Worm (Caenorhabditis elegans) whole organism, mixed stage, embryonic: ENCODE results near the gene srw-59.

Experiments used
- M03D4.4 ChIP-seq: sonication (generic microtip); optimal IDR thresholded peaks from 2 replicates; lab custom pipeline; 2017; ENCODE audit warnings: mild to moderate bottlenecking, missing genetic modification characterization, missing compliant biosample characterization
- bed-3 ChIP-seq: fragments of 200-800 bp; sonication (Bioruptor generic); optimal IDR thresholded peaks from 3 replicates; lab custom pipeline; 2018; ENCODE audit warnings: mild to moderate bottlenecking, missing genetic modification characterization, moderate library complexity, missing compliant biosample characterization
- blmp-1 ChIP-seq: fragments of 150-350 bp; optimal IDR thresholded peaks from 2 replicates; lab custom pipeline; 2014; ENCODE audit warnings: missing biosample characterization, missing genetic modification characterization
- ceh-39 ChIP-seq: fragments of 150-350 bp; optimal IDR thresholded peaks from 2 replicates; lab custom pipeline; 2014; ENCODE audit warnings: missing biosample characterization, missing genetic modification characterization
- ceh-43 ChIP-seq: fragments of 200-800 bp; sonication (Bioruptor generic); optimal IDR thresholded peaks from 2 replicates; lab custom pipeline; 2018; ENCODE audit warnings: mild to moderate bottlenecking, missing genetic modification characterization, moderate library complexity, missing compliant biosample characterization
- ceh-83 ChIP-seq: fragments of 200-800 bp; sonication (Bioruptor generic); optimal IDR thresholded peaks from 2 replicates; lab custom pipeline; 2018; ENCODE audit warnings: mild to moderate bottlenecking, missing genetic modification characterization, missing compliant biosample characterization
- ces-1 ChIP-seq: fragments of 150-350 bp; optimal IDR thresholded peaks from 2 replicates; lab custom pipeline; 2014; ENCODE audit warnings: missing biosample characterization, missing genetic modification reagents, missing genetic modification characterization
- drap-1 ChIP-seq: fragments of 200-800 bp; sonication (Bioruptor generic); optimal IDR thresholded peaks from 3 replicates; lab custom pipeline; 2018; ENCODE audit warnings: mild to moderate bottlenecking, missing genetic modification characterization, missing compliant biosample characterization
- elt-1 ChIP-seq: sonication (generic microtip); optimal IDR thresholded peaks from 2 replicates; lab custom pipeline; 2017; ENCODE audit warnings: missing genetic modification characterization, mild to moderate bottlenecking, missing compliant biosample characterization, antibody characterized with exemption, moderate library complexity, borderline replicate concordance; ENCODE audit not compliant: insufficient read depth
- elt-3 ChIP-seq: fragments of 150-350 bp; optimal IDR thresholded peaks from 2 replicates; lab custom pipeline; 2014; ENCODE audit warnings: missing biosample characterization, missing genetic modification characterization
- flh-1 ChIP-seq: fragments of 200-800 bp; sonication (Bioruptor generic); optimal IDR thresholded peaks from 2 replicates; lab custom pipeline; 2018; ENCODE audit warnings: mild to moderate bottlenecking, missing genetic modification characterization, moderate library complexity, missing compliant biosample characterization
- ham-2 ChIP-seq: fragments of 200-800 bp; sonication (Bioruptor generic); optimal IDR thresholded peaks from 2 replicates; lab custom pipeline; 2018; ENCODE audit warnings: mild to moderate bottlenecking, missing genetic modification characterization, missing compliant biosample characterization
- hlh-1 ChIP-seq: fragments of 150-350 bp; optimal IDR thresholded peaks from 2 replicates; lab custom pipeline; 2014; ENCODE audit warnings: missing biosample characterization, missing genetic modification reagents, missing genetic modification characterization
- lin-13 ChIP-seq: fragments of 150-350 bp; optimal IDR thresholded peaks from 2 replicates; lab custom pipeline; 2014; ENCODE audit warnings: missing biosample characterization, missing genetic modification characterization
- lin-32 ChIP-seq: fragments of 200-800 bp; sonication (Bioruptor generic); optimal IDR thresholded peaks from 2 replicates; lab custom pipeline; 2018; ENCODE audit warnings: mild to moderate bottlenecking, missing genetic modification characterization, missing compliant biosample characterization
- mab-5 ChIP-seq: fragments of 150-350 bp; optimal IDR thresholded peaks from 2 replicates; lab custom pipeline; 2014; ENCODE audit warnings: missing biosample characterization, missing genetic modification characterization
- mep-1 ChIP-seq: fragments of 150-350 bp; optimal IDR thresholded peaks from 2 replicates; lab custom pipeline; 2017; ENCODE audit warnings: missing biosample characterization, missing genetic modification reagents, missing genetic modification characterization, inconsistent platforms
- mls-2 ChIP-seq: sonication (generic microtip); optimal IDR thresholded peaks from 2 replicates; lab custom pipeline; 2016; ENCODE audit warnings: mild to moderate bottlenecking, missing genetic modification characterization, moderate library complexity, missing compliant biosample characterization
- nhr-12 ChIP-seq: fragments of 150-350 bp; optimal IDR thresholded peaks from 2 replicates; lab custom pipeline; 2014; ENCODE audit warnings: missing biosample characterization, missing genetic modification characterization
- nhr-237 ChIP-seq: fragments of 150-350 bp; optimal IDR thresholded peaks from 2 replicates; lab custom pipeline; 2014; ENCODE audit warnings: missing biosample characterization, missing genetic modification characterization
- nhr-28 ChIP-seq: fragments of 150-350 bp; optimal IDR thresholded peaks from 2 replicates; lab custom pipeline; 2014; ENCODE audit warnings: missing biosample characterization, missing genetic modification characterization
- pha-4 ChIP-seq: fragments of 150-350 bp; optimal IDR thresholded peaks from 2 replicates; lab custom pipeline; 2018; ENCODE audit warnings: missing biosample characterization, missing genetic modification reagents, missing genetic modification characterization
- sem-2 ChIP-seq: fragments of 200-800 bp; sonication (Bioruptor generic); optimal IDR thresholded peaks from 2 replicates; lab custom pipeline; 2018; ENCODE audit warnings: mild to moderate bottlenecking, missing genetic modification characterization, missing compliant biosample characterization
- sptf-1 ChIP-seq: sonication (generic microtip); optimal IDR thresholded peaks from 2 replicates; lab custom pipeline; 2017; ENCODE audit warnings: mild to moderate bottlenecking, missing genetic modification characterization, moderate library complexity, missing compliant biosample characterization
- tbx-8 ChIP-seq: fragments of 200-800 bp; sonication (Bioruptor generic); optimal IDR thresholded peaks from 2 replicates; lab custom pipeline; 2018; ENCODE audit warnings: mild to moderate bottlenecking, missing genetic modification characterization, moderate library complexity, missing compliant biosample characterization
- unc-120 ChIP-seq: sonication (generic microtip); optimal IDR thresholded peaks from 2 replicates; lab custom pipeline; 2017; ENCODE audit warnings: missing genetic modification characterization, missing compliant biosample characterization; ENCODE audit not compliant: poor library complexity, severe bottlenecking
- unc-39 ChIP-seq: fragments of 150-350 bp; optimal IDR thresholded peaks from 2 replicates; lab custom pipeline; 2014; ENCODE audit warnings: missing biosample characterization, missing genetic modification characterization
- unc-62 ChIP-seq: fragments of 150-350 bp; optimal IDR thresholded peaks from 2 replicates; lab custom pipeline; 2014; ENCODE audit warnings: missing biosample characterization, missing genetic modification reagents, missing genetic modification characterization
- zip-8 ChIP-seq: fragments of 150-350 bp; optimal IDR thresholded peaks from 2 replicates; lab custom pipeline; 2014; ENCODE audit warnings: missing biosample characterization, missing genetic modification characterization
- ztf-11 ChIP-seq: fragments of 150-350 bp; optimal IDR thresholded peaks from 2 replicates; lab custom pipeline; 2014; ENCODE audit warnings: missing biosample characterization, missing genetic modification characterization

srw-59 gene

DNA sequence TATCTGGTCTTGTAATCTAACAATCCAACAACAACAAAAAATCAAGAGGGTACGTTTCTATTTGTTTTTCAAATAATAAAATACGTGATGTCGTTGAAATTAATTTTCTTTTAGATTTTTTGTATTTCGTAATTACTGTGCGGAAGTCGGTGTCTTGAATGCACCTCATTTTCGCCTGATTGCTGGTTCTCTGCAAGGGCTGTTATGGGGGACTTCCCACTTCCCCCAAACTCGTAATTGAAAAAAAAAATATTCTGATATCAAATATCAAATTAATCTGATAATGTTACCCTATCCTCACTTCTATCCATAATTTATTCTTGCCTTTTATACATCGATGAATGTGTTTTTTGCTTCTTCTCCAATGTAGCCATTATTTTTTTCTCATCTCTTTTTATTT, 37.3 kb upstream of the srw-59 start, which contains the start of gene F36G9.15:
Gene F36G9.15, minus strand, starts transcription at position 101 of the 400 bp plus-strand sequence.
- TF ChIP-seq elt-1 (tag; lab: Kevin White, UChicago) (no peak), nhr-28 (tag; lab: Kevin White, UChicago) (no peak), zip-8 (no peak), pha-4 (no peak), bed-3 (no peak), M03D4.4 (tag; lab: Kevin White, UChicago) (no peak)

DNA sequence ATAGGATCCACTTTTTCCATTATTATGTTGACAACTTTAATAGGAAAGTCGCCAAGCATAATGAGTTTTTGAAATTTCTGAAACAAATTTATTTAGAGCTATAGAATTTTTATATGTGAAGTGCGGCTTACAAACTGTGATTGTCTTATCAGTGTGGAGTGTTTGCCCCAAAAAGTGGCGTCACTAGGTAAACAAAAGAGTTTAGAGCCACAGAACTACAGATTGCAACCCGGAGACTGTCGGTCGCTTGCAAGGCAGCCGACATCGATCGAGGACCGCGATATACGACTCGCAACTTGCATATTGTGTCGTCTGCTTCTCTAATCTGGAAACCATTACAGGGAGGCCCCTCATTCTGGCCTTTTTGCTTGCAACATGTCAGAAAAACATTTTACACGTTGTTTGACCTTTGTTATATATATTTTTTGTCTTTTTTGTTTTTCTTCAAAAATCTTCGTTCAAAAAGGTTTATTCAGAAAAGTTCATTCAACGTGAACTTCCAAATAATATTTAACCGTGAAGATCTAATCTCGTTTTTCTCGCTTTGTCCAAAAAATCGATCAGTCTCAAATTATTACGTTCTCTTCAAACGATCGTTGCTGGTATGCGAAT, 32.0 kb upstream of the srw-59 start, which contains the start of the genes fbxa-99 and F36G9.13:
Gene fbxa-99, minus strand, starts transcription at position 122 of the 612 bp plus-strand sequence.
Gene F36G9.13, plus strand, starts transcription at position 562 of the 612 bp plus-strand sequence.
- TF ChIP-seq nhr-237 (tag; lab: Kevin White, UChicago) (no peak), ceh-43 (GFP tag; lab: Kevin White, UChicago) (no peak), lin-32 (GFP tag; lab: Kevin White, UChicago) (no peak), ceh-39 (no peak), tbx-8 (GFP tag; lab: Kevin White, UChicago) (no peak), zip-8 (no peak)

DNA sequence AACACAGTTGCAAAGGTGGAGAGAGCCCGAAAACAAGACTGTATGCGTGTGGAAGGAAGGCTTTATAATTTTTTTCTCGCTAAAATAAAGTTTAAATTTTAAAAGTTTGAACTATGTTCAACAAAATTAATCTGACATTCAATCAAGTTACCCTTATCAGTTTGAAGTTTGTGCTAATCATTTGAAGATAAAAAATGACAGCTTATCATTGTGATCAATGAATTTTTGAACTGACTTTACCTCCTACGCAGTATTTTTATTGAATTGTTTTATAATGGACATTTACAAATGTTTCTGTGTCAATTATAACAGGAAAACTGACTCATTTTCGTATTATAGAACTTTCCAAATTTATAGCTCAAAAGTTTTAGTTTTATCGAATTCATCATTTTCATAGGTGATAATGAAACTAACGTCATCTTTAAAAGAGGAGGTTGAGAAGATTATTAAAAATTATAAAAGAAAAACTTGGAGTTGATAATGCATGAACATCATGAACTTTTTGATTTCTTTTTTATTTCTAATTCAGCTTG, 27.5 kb upstream of the srw-59 start, which contains the start of gene oac-20:
Gene oac-20, plus strand, starts transcription at position 483 of the 533 bp plus-strand sequence.
- no peak for TF ChIP-seq elt-3 (tag; lab: Kevin White, UChicago)

DNA sequence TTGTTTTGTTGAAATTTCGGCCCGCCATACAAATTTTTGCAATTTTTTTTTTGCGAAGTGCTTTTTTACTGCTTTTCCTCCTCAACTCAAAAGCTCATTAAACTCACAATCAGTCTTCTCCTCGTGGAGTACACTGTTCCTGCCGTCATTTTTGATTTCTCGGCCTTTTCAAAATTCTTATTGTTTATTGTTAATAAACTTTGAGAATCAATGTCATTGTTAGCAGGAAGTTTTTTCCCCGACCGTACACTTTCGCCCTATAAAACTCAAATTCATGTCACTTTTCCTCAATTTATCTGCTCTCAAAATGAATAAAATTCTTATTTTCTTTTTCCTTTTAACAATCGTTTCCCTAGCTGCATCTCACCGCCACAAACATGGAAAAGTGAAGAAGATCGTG, 25.0 kb upstream of the srw-59 start, which contains the start of gene clec-232:
Gene clec-232, plus strand, starts transcription at position 301 of the 400 bp plus-strand sequence.
- no peak for TF ChIP-seq unc-62
- no peak for TF ChIP-seq ceh-39
- no peak for TF ChIP-seq mep-1 (tag; lab: Kevin White, UChicago)
- TF ChIP-seq tbx-8 (GFP tag; lab: Kevin White, UChicago): no peak
- TF ChIP-seq pha-4: no peak
- no peak for TF ChIP-seq elt-1 (tag; lab: Kevin White, UChicago)
- no peak for TF ChIP-seq zip-8
- TF ChIP-seq nhr-12 (tag; lab: Kevin White, UChicago): no peak
- TF ChIP-seq ham-2 (GFP tag; lab: Kevin White, UChicago): no peak
- no peak for TF ChIP-seq sem-2 (GFP tag; lab: Kevin White, UChicago)
- no peak for TF ChIP-seq ztf-11
- TF ChIP-seq mab-5 (tag; lab: Kevin White, UChicago): no peak
- TF ChIP-seq ceh-83 (GFP tag; lab: Kevin White, UChicago): no peak
- no peak for TF ChIP-seq drap-1 (GFP tag; lab: Kevin White, UChicago)
- no peak for TF ChIP-seq nhr-28 (tag; lab: Kevin White, UChicago)
- no peak for TF ChIP-seq flh-1 (GFP tag; lab: Kevin White, UChicago)
- no peak for TF ChIP-seq blmp-1
- TF ChIP-seq ces-1 (GFP tag; lab: Kevin White, UChicago): no peak
- no peak for TF ChIP-seq sptf-1 (tag; lab: Kevin White, UChicago)
- TF ChIP-seq unc-39 (tag; lab: Kevin White, UChicago): no peak

DNA sequence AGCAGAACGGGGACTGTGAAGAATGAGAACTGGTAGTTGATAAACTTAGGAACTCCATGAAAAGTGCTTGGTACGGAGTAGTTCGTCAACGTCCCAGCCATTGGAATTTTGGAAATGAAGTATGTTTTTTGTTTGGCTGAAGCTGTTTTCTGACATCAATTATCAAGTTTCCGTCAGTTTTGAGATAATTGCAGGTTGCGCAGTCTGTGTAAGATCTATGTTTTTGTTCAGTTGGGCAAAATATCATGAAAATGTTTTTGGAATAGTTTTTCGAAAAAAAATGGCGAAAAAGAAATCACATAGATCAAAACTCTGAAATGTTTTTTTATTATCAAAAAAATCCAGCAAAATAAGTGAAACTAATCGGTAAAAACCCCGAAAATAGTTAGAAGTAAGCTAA, 24.0 kb upstream of the srw-59 start, which contains the start of gene sru-22:
Gene sru-22, minus strand, starts transcription at position 101 of the 400 bp plus-strand sequence.
- TF ChIP-seq elt-3 (tag; lab: Kevin White, UChicago): no peak

DNA sequence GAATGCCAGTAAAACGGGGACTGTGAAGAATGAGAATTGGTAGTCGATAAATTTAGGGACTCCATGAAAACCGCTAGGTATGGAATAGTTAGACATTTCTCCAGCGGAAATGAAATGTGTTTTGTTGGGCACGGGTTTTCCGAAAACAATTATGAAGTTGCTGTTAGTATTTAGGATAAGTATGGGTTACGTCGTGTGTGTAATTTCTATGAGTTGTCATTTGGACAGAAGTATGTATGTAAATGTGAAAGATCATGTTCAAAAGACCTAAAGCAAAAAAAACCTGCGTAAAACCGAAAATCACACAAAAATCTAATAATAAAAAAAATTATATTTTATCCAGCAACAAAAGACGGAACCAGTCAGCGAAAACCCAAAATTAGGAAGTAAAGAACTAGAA, 21.7 kb upstream of the srw-59 start, which contains the start of gene sru-23:
Gene sru-23, minus strand, starts transcription at position 101 of the 400 bp plus-strand sequence.
- TF ChIP-seq zip-8: no peak
- TF ChIP-seq mls-2: no peak
- no peak for TF ChIP-seq bed-3
- no peak for TF ChIP-seq hlh-1 (tag; lab: Kevin White, UChicago)
- TF ChIP-seq nhr-237 (tag; lab: Kevin White, UChicago): no peak
- TF ChIP-seq pha-4: no peak
- TF ChIP-seq ces-1 (GFP tag; lab: Kevin White, UChicago): no peak
- TF ChIP-seq ceh-39: no peak
- TF ChIP-seq nhr-12 (tag; lab: Kevin White, UChicago): no peak
- TF ChIP-seq flh-1 (GFP tag; lab: Kevin White, UChicago): no peak
- no peak for TF ChIP-seq ceh-43 (GFP tag; lab: Kevin White, UChicago)
- no peak for TF ChIP-seq ztf-11
- TF ChIP-seq unc-39 (tag; lab: Kevin White, UChicago): no peak
- TF ChIP-seq blmp-1: no peak
- no peak for TF ChIP-seq tbx-8 (GFP tag; lab: Kevin White, UChicago)
- TF ChIP-seq drap-1 (GFP tag; lab: Kevin White, UChicago): no peak
- no peak for TF ChIP-seq unc-62
- no peak for TF ChIP-seq sptf-1 (tag; lab: Kevin White, UChicago)
- no peak for TF ChIP-seq lin-13 (tag; lab: Kevin White, UChicago)
- TF ChIP-seq unc-120 (tag; lab: Kevin White, UChicago): no peak
- TF ChIP-seq, all 35 proteins: peak for 0
